Worm (Caenorhabditis elegans) whole organism, L4/young adult: ENCODE data around the gene E02H1.5.

ENCODE experiments used
- W03F9.2 ChIP-seq: fragments of 150-350 bp; optimal IDR thresholded peaks from 2 replicates; lab custom pipeline; 2014; ENCODE audit warnings: missing biosample characterization, missing genetic modification characterization
- dao-5 ChIP-seq: sonication (generic microtip); optimal IDR thresholded peaks from 2 replicates; lab custom pipeline; 2016; ENCODE audit warnings: missing genotype, missing genetic modification characterization, moderate library complexity, missing compliant biosample characterization
- him-1 ChIP-seq: sonication (generic microtip); optimal IDR thresholded peaks from 2 replicates; lab custom pipeline; 2016; ENCODE audit warnings: missing genotype, missing genetic modification reagents, missing genetic modification characterization, missing compliant biosample characterization

The E02H1.5 gene

DNA sequence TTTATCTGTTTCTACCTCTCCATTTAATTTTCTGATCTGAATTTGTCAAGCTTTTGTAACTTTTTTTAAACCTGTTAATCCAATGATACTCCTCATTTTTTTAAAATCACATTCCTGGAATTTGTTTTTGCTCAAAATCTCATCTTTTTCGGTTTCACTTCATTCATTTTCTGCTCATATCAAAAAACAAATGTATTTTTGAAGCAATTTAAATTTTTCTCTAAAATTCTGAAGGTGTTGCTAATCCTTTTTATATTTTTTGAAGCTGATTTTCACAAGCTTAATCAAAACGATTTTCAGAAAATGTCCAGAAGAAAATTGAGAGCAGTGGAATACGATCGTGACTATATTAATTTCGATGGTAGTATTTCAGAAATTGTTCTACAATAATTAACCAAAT, at the start of gene E02H1.5:
E02H1.5 (plus strand) TSS at position 301 of the 400 bp plus-strand sequence.
- TF ChIP-seq W03F9.2 (tag; lab: Kevin White, UChicago) (no peak), him-1 (tag; lab: Kevin White, UChicago) (no peak), dao-5 (tag; lab: Kevin White, UChicago) (no peak)

DNA sequence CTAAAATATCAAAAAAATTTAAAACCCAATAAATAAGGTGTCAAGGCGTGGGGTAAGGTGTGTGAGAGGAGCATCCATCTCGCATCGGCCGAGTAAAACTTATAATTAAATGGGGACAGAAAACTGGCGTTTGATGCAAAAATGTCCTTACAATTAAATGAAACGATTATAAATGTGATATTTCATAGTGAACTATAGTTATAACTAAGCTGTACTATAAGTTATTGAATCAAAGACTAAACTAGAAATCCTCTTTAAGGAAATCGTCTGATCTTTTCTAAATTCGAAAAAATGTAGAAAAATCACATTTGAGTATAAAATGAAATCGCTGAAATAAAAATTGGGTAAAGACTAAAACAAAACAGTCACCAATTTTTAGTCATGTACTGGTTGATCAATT, 44.3 kb upstream of the E02H1.5 start, which contains the start of gene sra-6:
sra-6 (minus strand) TSS at position 101 of the 400 bp plus-strand sequence.
- TF ChIP-seq dao-5 (tag; lab: Kevin White, UChicago), result no peak
- no peak for TF ChIP-seq W03F9.2 (tag; lab: Kevin White, UChicago)
- no peak for TF ChIP-seq him-1 (tag; lab: Kevin White, UChicago)

DNA sequence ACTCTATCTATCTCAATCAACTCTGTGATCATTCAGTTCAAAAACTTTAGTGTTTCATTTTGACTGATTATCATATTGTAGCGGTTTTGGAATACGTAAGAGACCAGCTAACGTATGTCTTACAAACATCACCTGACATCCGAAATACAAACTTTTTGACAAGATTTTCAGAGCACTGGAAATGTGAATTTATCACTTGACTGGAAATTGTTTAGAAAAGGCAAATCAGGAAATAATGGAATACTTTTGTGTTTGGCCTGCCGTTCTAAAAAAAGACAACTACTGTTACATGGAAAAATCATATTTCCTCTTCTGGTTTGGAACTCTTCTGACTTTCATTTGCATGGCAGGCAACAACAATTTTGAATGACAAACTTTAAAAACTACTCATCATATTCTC, 43.5 kb upstream of the E02H1.5 start, which contains the start of gene F35H8.12:
F35H8.12 (plus strand) TSS at position 301 of the 400 bp plus-strand sequence.
- TF ChIP-seq W03F9.2 (tag; lab: Kevin White, UChicago) (no peak), him-1 (tag; lab: Kevin White, UChicago) (no peak), dao-5 (tag; lab: Kevin White, UChicago) (no peak)

DNA sequence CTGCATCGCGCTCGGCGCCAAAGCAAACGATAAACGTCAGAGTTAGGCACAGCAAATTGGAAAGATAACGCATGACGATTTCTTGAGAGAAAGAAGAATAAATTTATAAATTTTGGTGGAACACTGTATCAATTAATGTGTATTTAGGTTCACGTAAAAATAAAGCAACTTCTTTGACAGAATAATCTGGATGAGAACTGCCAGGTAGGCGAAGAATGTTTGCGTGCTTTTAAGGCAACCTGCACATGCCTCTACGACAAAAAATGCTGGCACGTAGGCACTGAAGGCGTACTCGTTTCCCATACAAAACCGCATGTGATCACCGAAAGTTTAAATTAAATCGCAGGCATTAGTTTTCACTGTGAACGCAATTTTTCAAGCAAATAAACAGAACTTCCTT, 41.8 kb upstream of the E02H1.5 start, which contains the start of gene F35H8.1:
F35H8.1 (minus strand) TSS at position 101 of the 400 bp plus-strand sequence.
- TF ChIP-seq dao-5 (tag; lab: Kevin White, UChicago) (no peak), him-1 (tag; lab: Kevin White, UChicago) (no peak), W03F9.2 (tag; lab: Kevin White, UChicago) (no peak)

DNA sequence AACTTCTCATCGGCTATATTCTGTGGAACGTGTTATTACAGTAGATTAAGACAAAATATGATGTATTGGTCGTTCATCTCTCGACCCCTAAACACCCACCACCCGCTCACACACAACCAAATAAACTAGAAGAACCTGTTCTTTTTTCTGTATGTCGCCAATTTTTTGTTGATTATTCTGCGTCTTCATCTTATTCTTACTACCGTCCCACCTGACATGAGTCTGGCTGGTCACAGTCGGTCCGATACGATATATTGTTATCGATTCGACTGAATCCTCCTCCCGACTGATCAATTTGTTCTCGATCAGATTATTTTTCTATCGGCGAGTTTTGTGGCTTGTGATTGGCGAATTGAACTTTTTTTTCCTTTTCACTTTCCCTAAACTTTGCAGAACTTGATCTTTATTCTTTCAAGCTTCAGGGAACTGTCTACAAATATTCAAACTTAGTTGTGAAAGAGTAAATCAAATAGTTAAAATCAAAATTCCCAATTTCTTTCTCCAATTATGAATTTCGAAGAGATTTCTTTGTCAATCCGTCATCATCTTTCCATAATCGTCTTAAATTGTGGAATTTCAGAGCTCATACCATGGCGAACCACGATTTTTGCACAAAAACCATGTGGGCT, 40.0 kb upstream of the E02H1.5 start, which contains the start of gene F35H8.2:
F35H8.2 (plus strand) TSS at position 579 of the 629 bp plus-strand sequence.
- TF ChIP-seq W03F9.2 (tag; lab: Kevin White, UChicago) (no peak), him-1 (tag; lab: Kevin White, UChicago) (no peak), dao-5 (tag; lab: Kevin White, UChicago) (no peak)

DNA sequence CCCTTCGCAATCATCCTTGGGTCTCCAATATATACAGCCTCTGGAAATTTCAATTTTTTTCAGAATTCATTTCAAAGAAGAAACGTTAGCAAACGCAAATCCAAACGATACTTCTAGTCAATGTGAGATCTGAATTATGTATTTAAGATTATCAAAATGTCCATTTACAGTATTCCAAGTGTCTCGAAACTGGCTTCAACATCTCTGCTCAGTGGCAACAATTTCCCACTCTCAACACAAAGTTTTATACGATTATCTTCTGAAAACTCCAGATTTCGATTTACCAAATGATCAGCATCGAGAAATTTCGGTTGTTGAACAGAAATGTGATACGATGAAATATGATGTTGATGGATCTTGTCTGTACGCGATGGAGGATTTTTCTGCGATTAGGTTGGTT, 38.4 kb upstream of the E02H1.5 start:
- TF ChIP-seq W03F9.2 (tag; lab: Kevin White, UChicago) (no peak), him-1 (tag; lab: Kevin White, UChicago) (no peak), dao-5 (tag; lab: Kevin White, UChicago) (no peak)

DNA sequence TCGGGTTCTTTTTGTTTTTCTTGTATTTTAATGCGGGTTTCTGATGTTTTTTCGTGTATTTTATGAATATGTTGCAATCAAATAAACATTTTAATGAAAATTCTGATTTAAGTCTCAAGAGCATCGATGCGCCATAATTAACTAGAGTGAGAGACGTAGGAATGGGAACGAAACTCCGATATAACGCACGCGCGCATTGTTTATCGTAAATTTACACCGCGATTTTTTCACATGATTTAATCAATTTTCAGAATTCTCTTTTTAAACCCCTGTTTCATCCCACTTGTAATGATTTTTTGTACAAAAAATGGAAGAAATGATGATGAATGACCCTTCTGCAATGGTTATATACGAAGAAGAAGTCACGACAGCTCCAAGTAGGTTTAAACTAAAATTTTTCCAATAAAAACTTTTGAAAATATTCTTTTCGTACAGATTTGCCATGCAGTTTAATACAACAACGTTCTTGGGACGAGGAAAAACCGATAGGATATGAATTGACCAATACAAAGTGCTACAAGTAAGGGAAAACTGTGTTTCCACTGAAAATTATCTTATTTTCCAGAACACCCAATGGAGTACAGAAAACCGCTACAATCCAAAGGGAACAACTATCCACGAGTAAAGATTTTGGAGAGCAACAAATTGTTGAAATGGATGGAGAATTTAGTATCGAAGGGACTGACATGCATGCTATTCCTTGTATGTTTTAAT, 37.4 kb upstream of the E02H1.5 start, which contains the start of gene zfp-2:
zfp-2 (plus strand) TSS at position 214 of the 714 bp plus-strand sequence.
- TF ChIP-seq W03F9.2 (tag; lab: Kevin White, UChicago) (no peak), him-1 (tag; lab: Kevin White, UChicago) (no peak), dao-5 (tag; lab: Kevin White, UChicago) (no peak)

DNA sequence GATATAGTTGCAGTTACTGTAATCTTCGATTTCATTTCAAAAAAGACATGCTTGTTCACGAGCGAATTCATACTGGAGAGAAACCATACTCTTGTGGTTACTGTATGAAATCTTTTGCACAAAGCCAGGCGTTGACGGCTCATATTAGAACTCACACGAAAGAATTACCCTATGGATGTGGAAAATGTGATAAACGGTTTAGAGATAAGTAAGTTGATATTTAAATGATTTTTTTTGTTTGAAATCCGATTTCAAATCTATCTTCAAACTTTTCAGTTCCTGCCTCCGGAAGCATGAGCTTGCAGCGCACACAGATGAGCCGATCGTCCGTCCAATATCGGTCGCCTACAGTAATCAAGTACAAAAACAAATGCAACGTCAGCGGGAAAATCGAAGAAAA, 36.1 kb upstream of the E02H1.5 start:
- TF ChIP-seq W03F9.2 (tag; lab: Kevin White, UChicago) (no peak), him-1 (tag; lab: Kevin White, UChicago) (no peak), dao-5 (tag; lab: Kevin White, UChicago) (no peak)

DNA sequence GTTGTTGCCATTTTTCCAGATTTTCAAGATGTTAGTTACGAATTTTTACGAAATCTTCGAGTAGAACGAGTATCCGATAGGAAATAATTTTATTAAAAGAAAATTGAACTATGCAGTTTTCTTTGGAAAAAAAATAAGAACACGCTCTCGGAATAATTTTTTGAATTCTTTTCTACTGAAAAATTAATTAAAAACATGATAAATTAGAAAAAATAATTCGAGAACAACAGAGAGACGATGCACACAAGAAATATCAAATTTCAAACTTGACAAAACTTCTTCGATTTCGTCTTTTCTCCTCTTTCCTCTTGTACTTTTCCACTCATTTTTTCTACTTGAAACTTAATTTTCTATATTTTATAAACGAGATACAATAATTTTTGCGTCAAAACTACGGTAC, 35.1 kb upstream of the E02H1.5 start, which contains the start of gene F35H8.4:
F35H8.4 (minus strand) TSS at position 101 of the 400 bp plus-strand sequence.
- TF ChIP-seq dao-5 (tag; lab: Kevin White, UChicago), result no peak
- no peak for TF ChIP-seq W03F9.2 (tag; lab: Kevin White, UChicago)
- no peak for TF ChIP-seq him-1 (tag; lab: Kevin White, UChicago)

DNA sequence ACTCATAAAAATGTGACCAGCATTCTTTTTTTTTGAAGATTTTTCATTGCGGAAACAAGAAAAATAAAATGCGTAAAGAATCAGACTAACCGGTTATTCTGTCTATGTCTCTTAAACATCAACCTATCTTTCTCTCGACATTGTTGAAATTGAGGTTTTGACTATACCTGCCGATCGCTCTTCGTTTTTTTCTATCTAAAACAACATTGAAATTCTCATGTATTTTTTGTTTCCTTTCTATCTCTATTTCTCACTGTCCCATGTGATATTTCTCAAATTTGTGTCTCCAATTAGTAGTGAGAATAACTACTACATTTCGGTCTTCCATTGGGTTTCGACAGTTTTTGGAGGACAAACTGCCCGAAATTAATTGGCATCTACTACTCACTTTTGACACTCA, 34.1 kb upstream of the E02H1.5 start:
- TF ChIP-seq dao-5 (tag; lab: Kevin White, UChicago) (no peak), W03F9.2 (tag; lab: Kevin White, UChicago) (no peak), him-1 (tag; lab: Kevin White, UChicago) (no peak)

DNA sequence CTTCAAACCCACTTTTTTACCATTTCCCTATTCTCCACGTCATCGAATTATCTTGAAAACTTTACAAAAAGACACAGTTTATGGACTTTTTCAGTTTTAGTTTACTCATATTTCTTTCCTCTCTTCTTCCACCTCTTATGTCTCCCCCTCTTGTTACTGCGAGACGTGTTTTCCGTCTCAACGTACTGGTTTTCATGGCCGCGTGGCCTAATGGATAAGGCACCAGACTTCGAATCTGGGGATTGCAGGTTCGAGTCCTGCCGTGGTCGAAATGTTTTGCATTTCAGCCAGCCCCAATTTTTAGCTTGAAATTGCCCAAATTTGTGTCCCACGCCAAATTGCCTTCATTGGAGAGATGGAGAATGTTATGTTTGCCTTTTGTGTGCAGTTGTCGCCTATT, 29.0 kb upstream of the E02H1.5 start:
- no peak for TF ChIP-seq W03F9.2 (tag; lab: Kevin White, UChicago)
- TF ChIP-seq dao-5 (tag; lab: Kevin White, UChicago), result peak; percentile 80
- peak; percentile 49 for TF ChIP-seq him-1 (tag; lab: Kevin White, UChicago)

DNA sequence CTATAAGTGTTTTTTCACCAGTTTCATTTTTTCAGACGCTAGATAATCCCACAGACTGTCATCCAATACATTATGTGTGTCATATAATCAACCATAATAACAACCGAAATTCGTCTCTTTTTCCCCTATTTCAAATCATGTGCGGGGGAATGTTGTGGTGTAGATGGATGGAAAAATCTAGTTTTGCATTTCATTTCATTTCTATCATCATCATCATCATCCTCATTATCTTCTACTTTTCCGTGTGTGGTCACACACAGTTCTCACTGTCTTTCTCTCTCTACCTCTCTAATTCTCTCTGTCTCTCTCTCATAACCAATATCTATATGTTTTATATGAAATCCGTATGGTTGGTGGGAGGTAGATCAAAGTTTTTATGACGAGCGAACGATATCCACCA, 21.6 kb upstream of the E02H1.5 start:
- TF ChIP-seq dao-5 (tag; lab: Kevin White, UChicago) (no peak), him-1 (tag; lab: Kevin White, UChicago) (no peak), W03F9.2 (tag; lab: Kevin White, UChicago) (no peak)

DNA sequence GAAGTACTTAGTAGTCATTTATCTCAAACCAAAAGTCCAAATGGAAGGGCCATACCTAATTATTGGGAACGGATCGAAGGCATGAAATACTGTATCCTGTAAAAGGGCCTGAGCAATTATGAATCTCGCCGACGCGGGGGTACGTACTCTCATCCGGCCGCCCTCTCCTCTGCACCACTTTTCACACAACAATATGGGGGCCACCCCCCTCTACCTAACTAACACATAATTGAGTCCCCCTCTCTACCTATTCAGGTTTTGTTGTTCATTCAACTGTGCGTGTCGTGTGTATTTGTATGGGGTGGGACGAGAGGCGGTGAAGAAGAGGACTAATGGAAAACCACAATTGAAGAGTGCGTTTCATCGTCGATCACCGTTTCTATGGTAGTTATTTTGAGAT, 20.6 kb upstream of the E02H1.5 start:
- TF ChIP-seq dao-5 (tag; lab: Kevin White, UChicago) (no peak), him-1 (tag; lab: Kevin White, UChicago) (no peak), W03F9.2 (tag; lab: Kevin White, UChicago) (no peak)
